Worm (Caenorhabditis elegans) whole organism, L4/young adult: ENCODE data around the gene K08A2.2.

ENCODE experiments used
- W03F9.2 ChIP-seq: fragments of 150-350 bp; optimal IDR thresholded peaks from 2 replicates; lab custom pipeline; 2014; ENCODE audit warnings: missing biosample characterization, missing genetic modification characterization
- dao-5 ChIP-seq: sonication (generic microtip); optimal IDR thresholded peaks from 2 replicates; lab custom pipeline; 2016; ENCODE audit warnings: missing genotype, missing genetic modification characterization, moderate library complexity, missing compliant biosample characterization
- him-1 ChIP-seq: sonication (generic microtip); optimal IDR thresholded peaks from 2 replicates; lab custom pipeline; 2016; ENCODE audit warnings: missing genotype, missing genetic modification reagents, missing genetic modification characterization, missing compliant biosample characterization

DNA sequence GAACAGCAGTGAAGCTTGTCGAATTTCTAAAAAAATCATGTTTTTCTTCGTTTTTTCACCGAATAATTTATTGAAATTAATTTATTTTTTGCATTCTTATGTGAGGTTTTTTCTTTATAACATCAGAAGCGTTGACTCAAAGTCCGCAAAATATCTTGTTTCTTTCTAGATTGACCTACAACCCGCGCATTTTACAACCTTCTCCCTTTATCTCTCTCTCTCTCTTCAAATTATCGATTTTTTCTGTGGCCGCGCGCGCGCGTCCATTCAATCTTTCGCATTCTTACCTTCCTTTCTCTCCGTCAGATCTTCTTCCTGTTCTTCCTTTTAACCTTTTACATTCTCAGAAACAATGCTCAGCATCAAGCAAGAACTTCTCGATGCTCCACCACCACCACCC, 14.1 kb downstream of the K08A2.2 start, which contains the start of gene lido-12:
- no peak for TF ChIP-seq W03F9.2 (tag; lab: Kevin White, UChicago)
- no peak for TF ChIP-seq him-1 (tag; lab: Kevin White, UChicago)
- TF ChIP-seq dao-5 (tag; lab: Kevin White, UChicago) = no peak
